Worm (Caenorhabditis elegans): ENCODE measurements around the gene C08F1.8.
A peak's percentile ranks its signal among the peaks of the same experiment; 100 is the strongest.

Gene C08F1.8

ce11 chrII:1850840-1851294, 42.8 kb upstream of the C08F1.8 start, which contains the start of gene C52E2.3:
Gene C52E2.3 (plus strand): TSS chrII:1851244.
- peak; percentile 81 for TF ChIP-seq elt-2 (tag; optimal IDR thresholded peaks at IDR 0.05)
- peak in 5 of 6 experiments; percentile 56 to 80 (median 70) for TF ChIP-seq elt-3 (tag; optimal IDR thresholded peaks at IDR 0.05)
- TF ChIP-seq sup-37 (GFP tag; optimal IDR thresholded peaks at IDR 0.05): no peak
- no peak for TF ChIP-seq lin-35 (GFP tag; optimal IDR thresholded peaks at IDR 0.05)
- no peak for TF ChIP-seq nhr-84 (tag; optimal IDR thresholded peaks at IDR 0.05)
- peak; percentile 26 for TF ChIP-seq blmp-1 (tag; optimal IDR thresholded peaks at IDR 0.05)

ce11 chrII:1850299-1850698, 42.2 kb upstream of the C08F1.8 start, which contains the start of gene fbxb-96:
Gene fbxb-96 (minus strand): TSS chrII:1850399.
- TF ChIP-seq ztf-4 (tag; optimal IDR thresholded peaks at IDR 0.05) (no peak), nhr-71 (tag; optimal IDR thresholded peaks at IDR 0.05) (no peak), snu-23 (GFP tag; optimal IDR thresholded peaks at IDR 0.05) (no peak), elt-2 (tag; optimal IDR thresholded peaks at IDR 0.05) (no peak), nhr-237 (tag; optimal IDR thresholded peaks at IDR 0.05) (no peak), alr-1 (tag; optimal IDR thresholded peaks at IDR 0.05; ENCODE audit: borderline replicate concordance) (no peak), ces-1 (GFP tag; optimal IDR thresholded peaks at IDR 0.05) (no peak), fos-1 (tag; optimal IDR thresholded peaks at IDR 0.05) (no peak), pax-3 (tag; optimal IDR thresholded peaks at IDR 0.05) (no peak), hlh-17 (GFP tag; optimal IDR thresholded peaks at IDR 0.05; ENCODE audit: borderline replicate concordance) (no peak), mab-9 (GFP tag; IDR thresholded peaks at IDR 0.05) (no peak)

ce11 chrII:1848109-1848508, 40.0 kb upstream of the C08F1.8 start, which contains the start of gene fbxb-97:
Gene fbxb-97 (minus strand): TSS chrII:1848161.
- TF ChIP-seq efl-1 (optimal IDR thresholded peaks at IDR 0.05) (peak in 1 of 2 experiments; percentile 48), efl-1 (GFP tag; optimal IDR thresholded peaks at IDR 0.05 in 1 of 2) (no peak), hpl-2 (GFP tag; optimal IDR thresholded peaks at IDR 0.05) (no peak)

- TF ChIP-seq ceh-88 (GFP tag; IDR thresholded peaks at IDR 0.05): no peak
- no peak for TF ChIP-seq nhr-28 (tag; optimal IDR thresholded peaks at IDR 0.05)
- no peak for TF ChIP-seq alr-1 (tag; optimal IDR thresholded peaks at IDR 0.05; ENCODE audit: borderline replicate concordance)
- no peak for TF ChIP-seq ama-1 (optimal IDR thresholded peaks at IDR 0.05)
- TF ChIP-seq hlh-4 (tag; optimal IDR thresholded peaks at IDR 0.05): no peak
- TF ChIP-seq aha-1 (tag; optimal IDR thresholded peaks at IDR 0.05): no peak
- no peak for TF ChIP-seq efl-3 (GFP tag; optimal IDR thresholded peaks at IDR 0.05)
- TF ChIP-seq C16A3.4 (tag; optimal IDR thresholded peaks at IDR 0.05): no peak
- no peak for TF ChIP-seq nhr-76 (tag; optimal IDR thresholded peaks at IDR 0.05)
- TF ChIP-seq unc-62 (GFP tag; optimal IDR thresholded peaks at IDR 0.05): no peak
- no peak for TF ChIP-seq grh-1 (GFP tag; IDR thresholded peaks at IDR 0.05)
- no peak for TF ChIP-seq ceh-82 (tag; optimal IDR thresholded peaks at IDR 0.05)
- TF ChIP-seq irx-1 (tag; optimal IDR thresholded peaks at IDR 0.05): no peak
- TF ChIP-seq hlh-17 (GFP tag; optimal IDR thresholded peaks at IDR 0.05; ENCODE audit: borderline replicate concordance): no peak
- TF ChIP-seq xbp-1 (tag; optimal IDR thresholded peaks at IDR 0.05): no peak
- no peak for TF ChIP-seq sptf-1 (tag; optimal IDR thresholded peaks at IDR 0.05)
Measured at ce11 chrII:1844552-1844951, 36.4 kb upstream of the C08F1.8 start.

DNA sequence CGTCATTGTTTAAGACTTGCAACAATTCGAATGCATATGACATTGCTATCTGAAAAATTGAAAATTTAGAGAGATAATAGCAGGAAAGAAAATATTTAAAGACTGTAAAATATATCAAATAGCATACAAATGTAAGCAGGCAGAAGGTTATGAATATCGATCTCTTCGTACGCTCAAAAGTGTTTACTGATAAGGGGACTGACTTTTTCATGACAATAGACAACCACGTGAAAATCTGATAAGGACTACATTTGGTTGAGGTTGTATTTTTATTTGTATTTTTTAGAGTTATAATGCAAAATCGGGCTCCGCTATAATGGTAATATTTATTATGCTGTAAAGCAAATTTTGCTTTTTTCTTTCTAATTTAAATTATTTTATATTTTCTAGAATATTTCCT, 34.8 kb upstream of the C08F1.8 start, which contains the start of the genes C52E2.5 and C52E2.4:
Gene C52E2.5, minus strand, starts transcription at position 43 of the 400 bp plus-strand sequence.
Gene C52E2.4, plus strand, starts transcription at position 252 of the 400 bp plus-strand sequence.
- TF ChIP-seq aha-1 (tag; optimal IDR thresholded peaks at IDR 0.05) (no peak), ztf-4 (tag; optimal IDR thresholded peaks at IDR 0.05) (no peak), egl-27 (tag; optimal IDR thresholded peaks at IDR 0.05) (no peak), nhr-47 (tag; optimal IDR thresholded peaks at IDR 0.05) (no peak), ceh-88 (GFP tag; IDR thresholded peaks at IDR 0.05) (no peak), lin-14 (GFP tag; optimal IDR thresholded peaks at IDR 0.05) (no peak), elt-2 (tag; optimal IDR thresholded peaks at IDR 0.05) (peak; percentile 96), lsy-2 (tag; optimal IDR thresholded peaks at IDR 0.05) (no peak), C16A3.4 (tag; optimal IDR thresholded peaks at IDR 0.05) (no peak), efl-1 (optimal IDR thresholded peaks at IDR 0.05) (no peak), efl-1 (GFP tag; optimal IDR thresholded peaks at IDR 0.05 in 1 of 2) (peak in 1 of 2 experiments; percentile 16), vab-15 (tag; optimal IDR thresholded peaks at IDR 0.05) (no peak), mdl-1 (tag; optimal IDR thresholded peaks at IDR 0.05) (no peak), egl-13 (tag; optimal IDR thresholded peaks at IDR 0.05) (peak; percentile 5), pqm-1 (tag; optimal IDR thresholded peaks at IDR 0.05) (peak; percentile 16), tlp-1 (tag; optimal IDR thresholded peaks at IDR 0.05) (peak; percentile 45), zag-1 (tag; optimal IDR thresholded peaks at IDR 0.05) (no peak), ceh-8 (GFP tag; optimal IDR thresholded peaks at IDR 0.05) (no peak), hlh-17 (GFP tag; optimal IDR thresholded peaks at IDR 0.05; ENCODE audit: borderline replicate concordance) (no peak), mep-1 (tag; optimal IDR thresholded peaks at IDR 0.05) (no peak), ceh-63 (GFP tag; optimal IDR thresholded peaks at IDR 0.05) (no peak)

Data from whole organism, L1 larva.